Worm (Caenorhabditis elegans): Measurements from ENCODE around the gene T14B4.20.

Gene T14B4.20

DNA sequence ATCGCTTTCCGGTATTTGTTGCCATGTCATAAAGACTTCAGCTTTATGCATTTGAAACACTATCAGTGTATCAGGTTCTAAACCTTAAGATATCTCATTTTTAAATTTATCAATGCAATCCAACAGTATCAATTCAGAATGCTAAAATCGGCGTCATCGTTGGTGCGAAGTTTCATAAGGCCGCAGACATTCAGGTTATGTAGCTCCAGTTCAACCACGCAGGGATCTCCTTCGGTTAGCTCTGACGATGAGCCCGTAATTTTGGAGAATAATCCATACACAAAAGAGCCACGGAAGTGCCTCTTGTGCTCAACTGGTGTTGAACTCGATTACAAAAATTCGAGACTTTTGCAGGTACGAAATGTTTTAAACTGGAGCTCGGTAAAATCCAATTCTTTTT lies 19.4 kb downstream of the T14B4.20 start, which contains the start of gene mrps-18.C (continued):
- TF ChIP-seq ceh-40 (GFP tag; IDR thresholded peaks at IDR 0.05) (no peak), let-526 (GFP tag; IDR thresholded peaks at IDR 0.05) (no peak), C17E4.6 (GFP tag; IDR thresholded peaks at IDR 0.05) (no peak), repo-1 (tag; optimal IDR thresholded peaks at IDR 0.05) (peak; percentile 36), nhr-27 (tag; optimal IDR thresholded peaks at IDR 0.05) (no peak), madf-6 (GFP tag; IDR thresholded peaks at IDR 0.05) (peak; percentile 47)

ce11 chrII:6736604-6737003 lies 19.9 kb downstream of the T14B4.20 start, which contains the start of gene T14B4.1:
T14B4.1 (plus strand) TSS chrII:6736904.
- TF ChIP-seq Y95B8A.8 (GFP tag; IDR thresholded peaks at IDR 0.05): no peak
- no peak for TF ChIP-seq hlh-12 (tag; optimal IDR thresholded peaks at IDR 0.05)
- no peak for TF ChIP-seq F39B2.1 (GFP tag; IDR thresholded peaks at IDR 0.05)
- no peak for TF ChIP-seq ztf-22 (GFP tag; optimal IDR thresholded peaks at IDR 0.05)
- no peak for TF ChIP-seq gei-17 (GFP tag; optimal IDR thresholded peaks at IDR 0.05)

- no peak for TF ChIP-seq xnd-1 (tag; optimal IDR thresholded peaks at IDR 0.05)
- TF ChIP-seq madf-10 (tag; optimal IDR thresholded peaks at IDR 0.05): peak; percentile 50
- peak; percentile 36; the same call in 1 of the 2 replicates for TF ChIP-seq madf-8 (GFP tag; conservative IDR thresholded peaks at IDR 0.05)
- no peak for TF ChIP-seq hsf-1 (GFP tag; IDR thresholded peaks at IDR 0.05)
- peak; percentile 41; the same call in 1 of the 2 replicates for TF ChIP-seq hmg-1.2 (GFP tag; IDR thresholded peaks at IDR 0.05)
- TF ChIP-seq die-1 (tag; optimal IDR thresholded peaks at IDR 0.05): peak; percentile 19
- peak; percentile 12 for TF ChIP-seq him-1 (tag; optimal IDR thresholded peaks at IDR 0.05)
- TF ChIP-seq dpl-1 (GFP tag; optimal IDR thresholded peaks at IDR 0.05): peak; percentile 37
- no peak for TF ChIP-seq Y79H2A.3 (GFP tag; conservative IDR thresholded peaks at IDR 0.05)
- TF ChIP-seq unc-130 (GFP tag; optimal IDR thresholded peaks at IDR 0.05): peak; percentile 71
- TF ChIP-seq attf-5 (GFP tag; optimal IDR thresholded peaks at IDR 0.05): peak; percentile 87
- TF ChIP-seq B0019.2 (GFP tag; conservative IDR thresholded peaks at IDR 0.05): no peak
- peak; percentile 48 for TF ChIP-seq ZK185.1 (tag; optimal IDR thresholded peaks at IDR 0.05; ENCODE audit: poor library complexity, severe bottlenecking)
- 0 out of 2 replicates have a peak, but pooled peaks have one; percentile 14 for TF ChIP-seq cebp-1 (GFP tag; IDR thresholded peaks at IDR 0.05)
- TF ChIP-seq cebp-1 (tag; optimal IDR thresholded peaks at IDR 0.05): no peak
- TF ChIP-seq ztf-25 (GFP tag; IDR thresholded peaks at IDR 0.05): no peak
- TF ChIP-seq ceh-58 (GFP tag; IDR thresholded peaks at IDR 0.05): no peak
- TF ChIP-seq snpc-1.3 (tag; optimal IDR thresholded peaks at IDR 0.05; ENCODE audit: insufficient read depth): no peak
- TF ChIP-seq mcd-1 (GFP tag; IDR thresholded peaks at IDR 0.05): peak; percentile 92
- peak; percentile 65 for TF ChIP-seq efl-1 (GFP tag; optimal IDR thresholded peaks at IDR 0.05)
- peak; percentile 33 for TF ChIP-seq ztf-18 (tag; optimal IDR thresholded peaks at IDR 0.05)
- no peak for TF ChIP-seq ztf-22 (GFP tag; optimal IDR thresholded peaks at IDR 0.05)
- no peak for TF ChIP-seq ama-1 (optimal IDR thresholded peaks at IDR 0.05)
- TF ChIP-seq ama-1 (GFP tag; optimal IDR thresholded peaks at IDR 0.05): no peak
- peak; percentile 65 for TF ChIP-seq attf-3 (GFP tag; conservative IDR thresholded peaks at IDR 0.05)
- TF ChIP-seq tbp1 (GFP tag; optimal IDR thresholded peaks at IDR 0.05): peak; percentile 55
- TF ChIP-seq lsl-1 (GFP tag; optimal IDR thresholded peaks at IDR 0.05): peak; percentile 34
- 0 out of 2 replicates have a peak, but pooled peaks have one; percentile 20 for TF ChIP-seq egl-44 (GFP tag; IDR thresholded peaks at IDR 0.05)
- TF ChIP-seq bed-2 (GFP tag; IDR thresholded peaks at IDR 0.05): peak; percentile 64; the same call in 1 of the 2 replicates
- no peak for TF ChIP-seq aptf-3 (GFP tag; IDR thresholded peaks at IDR 0.05)
- TF ChIP-seq fkh-3 (tag; optimal IDR thresholded peaks at IDR 0.05): no peak
- TF ChIP-seq akir-1 (GFP tag; optimal IDR thresholded peaks at IDR 0.05): peak; percentile 44
- TF ChIP-seq nhr-80 (tag; optimal IDR thresholded peaks at IDR 0.05): peak; percentile 54
- TF ChIP-seq Y56A3A.18 (GFP tag; IDR thresholded peaks at IDR 0.05): no peak
- TF ChIP-seq ceh-27 (GFP tag; optimal IDR thresholded peaks at IDR 0.05): peak; percentile 60
- TF ChIP-seq aptf-2 (GFP tag; conservative IDR thresholded peaks at IDR 0.05): 0 out of 2 replicates have a peak, but pooled peaks have one; percentile 60
- TF ChIP-seq D2030.7 (GFP tag; IDR thresholded peaks at IDR 0.05): peak; percentile 69; the same call in 1 of the 2 replicates
Measured at ce11 chrII:6741428-6741827, 24.7 kb downstream of the T14B4.20 start, which contains the start of gene exos-8. exos-8 (plus strand) TSS chrII:6741691.
